Worm (Caenorhabditis elegans): ENCODE results near the gene ugt-33.
A peak's percentile ranks its signal among the peaks of the same experiment; 100 is the strongest.

The ugt-33 gene

ce11 chrV:10505553-10505952 lies 12.3 kb downstream of the ugt-33 start, which contains the start of gene C35A5.5:
TSS of gene C35A5.5 (plus strand) at chrV:10505853.
- TF ChIP-seq ama-1 (optimal IDR thresholded peaks at IDR 0.05) (no peak), snpc-4 (tag; optimal IDR thresholded peaks at IDR 0.05) (no peak), lin-39 (tag; optimal IDR thresholded peaks at IDR 0.05) (no peak), zag-1 (tag; optimal IDR thresholded peaks at IDR 0.05) (no peak), Y55F3AM.14 (GFP tag; optimal IDR thresholded peaks at IDR 0.05) (no peak), nhr-237 (tag; optimal IDR thresholded peaks at IDR 0.05) (no peak), nhr-23 (tag; optimal IDR thresholded peaks at IDR 0.05) (no peak), mab-5 (tag; optimal IDR thresholded peaks at IDR 0.05) (no peak), nhr-77 (tag; optimal IDR thresholded peaks at IDR 0.05) (no peak)

DNA sequence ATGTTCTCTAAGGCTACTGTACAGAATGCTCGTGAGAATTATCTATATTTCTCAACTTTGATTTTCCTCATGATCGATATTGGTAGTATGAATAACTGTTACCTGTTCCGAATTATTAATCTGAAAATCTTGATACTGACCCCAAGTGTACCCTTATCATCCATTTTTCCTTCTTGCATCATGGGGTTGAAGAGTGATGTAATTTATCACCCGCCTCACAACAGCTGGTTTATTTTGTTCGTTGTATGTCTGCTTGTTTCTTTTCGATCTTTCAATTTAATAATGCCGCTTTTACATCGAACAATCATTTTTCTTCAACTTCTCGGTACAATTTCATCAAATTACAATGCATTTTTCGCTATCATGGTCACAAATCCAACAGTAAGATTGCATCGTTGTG lies 15.6 kb downstream of the ugt-33 start, which contains the start of gene C35A5.6:
C35A5.6 (plus strand) TSS at position 283 of the 400 bp plus-strand sequence.
- peak; percentile 34 for TF ChIP-seq nhr-25 (tag; optimal IDR thresholded peaks at IDR 0.05)
- TF ChIP-seq nhr-129 (tag; optimal IDR thresholded peaks at IDR 0.05) = peak; percentile 99
- TF ChIP-seq unc-55 (GFP tag; optimal IDR thresholded peaks at IDR 0.05) = no peak

DNA sequence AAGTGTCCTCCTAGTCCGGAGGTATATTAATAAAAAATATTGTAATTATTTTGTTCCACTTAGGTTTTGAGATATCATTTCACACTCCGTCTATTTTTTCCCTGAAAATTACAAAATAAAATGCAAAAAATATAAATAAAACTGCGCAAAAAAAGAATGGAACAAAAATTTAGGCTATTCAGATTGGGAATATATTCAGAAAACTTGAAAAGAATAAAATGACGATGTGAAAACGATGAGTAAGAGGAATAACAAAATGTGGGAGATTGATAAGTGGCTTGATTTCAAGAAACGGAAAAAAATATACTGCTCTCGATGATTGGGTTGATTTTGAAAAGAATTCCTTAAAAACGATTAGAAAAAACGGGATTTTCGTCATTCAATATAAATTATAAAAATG lies 21.1 kb downstream of the ugt-33 start, which contains the start of gene dmsr-8:
dmsr-8 (minus strand) TSS at position 101 of the 400 bp plus-strand sequence.
- TF ChIP-seq mab-5 (tag; optimal IDR thresholded peaks at IDR 0.05) (no peak), peb-1 (tag; optimal IDR thresholded peaks at IDR 0.05) (no peak), mdl-1 (tag; optimal IDR thresholded peaks at IDR 0.05) (no peak), Y55F3AM.14 (GFP tag; optimal IDR thresholded peaks at IDR 0.05) (no peak), unc-39 (tag; optimal IDR thresholded peaks at IDR 0.05) (no peak), lin-13 (GFP tag; optimal IDR thresholded peaks at IDR 0.05) (no peak), alr-1 (tag; optimal IDR thresholded peaks at IDR 0.05) (no peak), lin-39 (tag; optimal IDR thresholded peaks at IDR 0.05) (no peak), crh-2 (tag; optimal IDR thresholded peaks at IDR 0.05) (no peak), nhr-129 (tag; optimal IDR thresholded peaks at IDR 0.05) (no peak), lin-11 (tag; optimal IDR thresholded peaks at IDR 0.05) (no peak), nhr-23 (tag; optimal IDR thresholded peaks at IDR 0.05) (no peak), zag-1 (tag; optimal IDR thresholded peaks at IDR 0.05) (no peak), egl-27 (tag; optimal IDR thresholded peaks at IDR 0.05) (no peak), nhr-237 (tag; optimal IDR thresholded peaks at IDR 0.05) (no peak), gmeb-1 (tag; optimal IDR thresholded peaks at IDR 0.05) (no peak), nhr-6 (tag; optimal IDR thresholded peaks at IDR 0.05) (no peak), ztf-4 (tag; optimal IDR thresholded peaks at IDR 0.05) (no peak), blmp-1 (tag; optimal IDR thresholded peaks at IDR 0.05; ENCODE audit: insufficient read depth) (no peak)

ce11 chrV:10516702-10517101 lies 23.5 kb downstream of the ugt-33 start:
- TF ChIP-seq crh-2 (tag; optimal IDR thresholded peaks at IDR 0.05) = no peak

ce11 chrV:10525902-10526301 lies 32.7 kb downstream of the ugt-33 start, which contains the start of the genes C35A5.8 and hda-11:
TSS of gene C35A5.8 (minus strand) at chrV:10525908.
TSS of gene hda-11 (plus strand) at chrV:10526184.
- TF ChIP-seq nhr-25 (tag; optimal IDR thresholded peaks at IDR 0.05) (no peak), nhr-11 (tag; optimal IDR thresholded peaks at IDR 0.05) (no peak), lin-39 (tag; optimal IDR thresholded peaks at IDR 0.05) (no peak), nhr-12 (tag; optimal IDR thresholded peaks at IDR 0.05) (no peak), fos-1 (tag; optimal IDR thresholded peaks at IDR 0.05) (peak; percentile 44), mab-5 (tag; optimal IDR thresholded peaks at IDR 0.05) (no peak), ceh-16 (tag; optimal IDR thresholded peaks at IDR 0.05) (no peak), blmp-1 (tag; optimal IDR thresholded peaks at IDR 0.05; ENCODE audit: insufficient read depth) (peak; percentile 10), ztf-4 (tag; optimal IDR thresholded peaks at IDR 0.05) (no peak), dmd-4 (tag; optimal IDR thresholded peaks at IDR 0.05) (no peak), ZK546.5 (tag; optimal IDR thresholded peaks at IDR 0.05) (no peak), Y55F3AM.14 (GFP tag; optimal IDR thresholded peaks at IDR 0.05) (no peak), nhr-237 (tag; optimal IDR thresholded peaks at IDR 0.05) (no peak), sma-9 (GFP tag; optimal IDR thresholded peaks at IDR 0.05) (peak; percentile 86), sma-9 (tag; optimal IDR thresholded peaks at IDR 0.05) (no peak), nhr-21 (tag; optimal IDR thresholded peaks at IDR 0.05) (peak; percentile 30), aly-2 (tag; optimal IDR thresholded peaks at IDR 0.05) (no peak), peb-1 (tag; optimal IDR thresholded peaks at IDR 0.05) (no peak), lsy-2 (tag; optimal IDR thresholded peaks at IDR 0.05) (peak; percentile 65 to 75), nhr-10 (tag; optimal IDR thresholded peaks at IDR 0.05) (no peak), sma-3 (GFP tag; optimal IDR thresholded peaks at IDR 0.05) (peak; percentile 62), snpc-4 (tag; optimal IDR thresholded peaks at IDR 0.05) (peak; percentile 14), lin-11 (tag; optimal IDR thresholded peaks at IDR 0.05) (no peak), R02D3.7 (tag; optimal IDR thresholded peaks at IDR 0.05) (no peak), nhr-77 (tag; optimal IDR thresholded peaks at IDR 0.05) (no peak), ztf-11 (tag; optimal IDR thresholded peaks at IDR 0.05) (no peak), elt-1 (tag; optimal IDR thresholded peaks at IDR 0.05) (no peak), elt-3 (tag; optimal IDR thresholded peaks at IDR 0.05) (no peak), C34F6.9 (tag; optimal IDR thresholded peaks at IDR 0.05) (peak; percentile 69), ztf-1 (GFP tag; conservative IDR thresholded peaks at IDR 0.05) (no peak), alr-1 (tag; optimal IDR thresholded peaks at IDR 0.05) (no peak), lin-13 (GFP tag; optimal IDR thresholded peaks at IDR 0.05) (no peak), nhr-129 (tag; optimal IDR thresholded peaks at IDR 0.05) (peak; percentile 62), mbf-1 (tag; optimal IDR thresholded peaks at IDR 0.05) (no peak), nhr-6 (tag; optimal IDR thresholded peaks at IDR 0.05) (peak; percentile 41)

Measured in whole organism, L2 larva.